Fruit fly (Drosophila melanogaster): ENCODE results near the gene TwdlT.

The TwdlT gene

DNA sequence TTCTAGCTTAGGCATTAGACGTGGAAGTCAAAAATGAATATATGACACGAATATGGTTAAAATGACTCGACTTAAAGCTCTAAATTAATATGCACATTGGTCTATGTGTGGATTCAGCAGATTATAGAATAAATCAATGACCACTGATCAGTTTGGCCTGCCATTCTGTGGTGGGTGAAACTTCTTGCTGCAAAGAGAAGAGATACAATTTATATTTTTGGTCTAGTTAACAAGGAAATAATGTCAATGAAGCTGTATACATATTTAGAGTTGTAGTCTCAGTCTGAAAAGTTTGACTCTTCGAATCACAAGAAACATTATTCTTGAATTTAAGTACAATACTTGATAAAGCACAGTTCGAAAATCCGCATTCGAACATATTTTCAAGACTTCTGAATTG lies 16.1 kb downstream of the TwdlT start, which contains the start of gene CG43935:
CG43935 (plus strand) TSS at position 301 of the 400 bp plus-strand sequence.
- TF ChIP-seq CG8478 (optimal IDR thresholded peaks at IDR 0.05) (no peak), CTCF (optimal IDR thresholded peaks at IDR 0.05) (no peak)

DNA sequence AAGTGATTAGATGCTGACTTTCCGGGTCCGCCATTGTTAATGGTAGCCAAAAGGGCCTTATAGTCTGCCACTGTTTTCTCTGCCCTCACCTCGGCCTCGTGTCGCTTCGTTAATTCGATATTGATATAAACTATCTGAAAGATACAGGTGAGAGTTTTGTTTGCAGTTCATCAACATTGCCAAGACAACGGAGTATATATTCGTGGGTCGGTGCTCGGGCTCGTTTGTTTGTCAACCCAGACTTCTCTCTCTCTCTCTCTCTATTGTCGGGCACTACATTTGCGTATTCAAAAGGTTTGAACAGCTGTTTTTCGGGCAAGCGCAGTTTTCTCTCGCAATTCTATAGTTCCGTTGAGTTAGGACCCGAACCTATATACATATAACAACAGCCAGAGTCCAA lies 18.3 kb downstream of the TwdlT start:
- TF ChIP-seq CTCF (optimal IDR thresholded peaks at IDR 0.05) (no peak), CG8478 (optimal IDR thresholded peaks at IDR 0.05) (no peak)

DNA sequence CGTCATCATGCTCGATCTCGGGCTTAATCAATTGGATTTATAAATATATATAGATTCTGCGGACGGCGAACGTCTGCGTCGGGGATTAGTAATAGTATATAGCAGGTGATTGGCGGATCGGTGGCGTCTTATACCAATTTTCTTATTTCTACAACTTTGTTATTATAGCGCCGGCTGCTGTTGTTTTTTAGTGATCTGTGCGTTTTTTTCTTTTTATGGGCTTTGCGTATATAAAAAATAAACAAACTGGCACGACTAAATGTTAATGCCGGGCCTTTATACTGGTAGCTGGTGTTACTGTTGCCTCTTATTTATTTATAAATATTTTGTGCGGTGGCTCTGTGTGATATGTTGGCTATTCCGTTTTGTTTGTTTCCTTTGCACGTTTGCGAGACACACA lies 20.2 kb downstream of the TwdlT start:
- TF ChIP-seq CTCF (optimal IDR thresholded peaks at IDR 0.05): no peak
- TF ChIP-seq CG8478 (optimal IDR thresholded peaks at IDR 0.05): no peak

DNA sequence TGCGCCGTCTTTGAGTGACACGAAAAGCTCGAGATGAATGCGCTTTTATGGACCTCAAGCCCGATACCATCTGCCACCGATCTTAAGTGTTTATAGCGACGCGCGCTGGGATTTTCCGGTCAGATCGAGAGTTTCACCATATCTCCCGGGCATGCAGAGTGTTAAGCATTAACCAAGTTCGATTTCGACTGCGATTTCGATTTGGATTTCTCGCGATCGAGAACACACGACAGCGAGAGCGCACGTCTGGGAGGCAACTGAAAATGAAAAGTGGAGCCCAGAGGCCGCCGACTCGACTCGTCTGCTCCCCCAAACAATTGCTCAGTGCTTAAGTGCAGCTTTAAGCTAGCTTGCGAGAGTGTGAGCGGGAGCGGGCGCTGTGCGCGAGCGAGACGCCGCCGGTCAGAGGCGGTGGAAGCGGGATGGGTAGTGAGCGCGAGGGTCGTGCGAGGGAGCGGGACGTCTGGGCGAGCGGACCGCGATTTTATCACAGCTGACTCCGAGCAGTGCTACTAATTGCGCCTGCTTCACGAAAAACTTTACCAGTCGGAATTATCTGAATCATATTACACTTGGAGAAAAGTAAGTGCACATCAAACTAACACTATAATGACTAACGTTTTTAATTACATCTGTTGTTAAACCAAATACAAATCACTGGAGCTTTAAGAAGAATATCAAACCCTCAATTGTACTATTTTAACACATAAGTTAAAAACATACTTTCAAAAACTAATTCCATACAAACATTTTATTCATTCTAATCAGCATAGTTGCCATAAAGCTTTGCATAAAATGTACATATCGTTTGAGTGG lies 21.0 kb downstream of the TwdlT start, which contains the start of gene spz:
spz (minus strand) TSS at position 261 of the 816 bp plus-strand sequence.
- no peak for TF ChIP-seq CTCF (optimal IDR thresholded peaks at IDR 0.05)
- no peak for TF ChIP-seq CG8478 (optimal IDR thresholded peaks at IDR 0.05)

DNA sequence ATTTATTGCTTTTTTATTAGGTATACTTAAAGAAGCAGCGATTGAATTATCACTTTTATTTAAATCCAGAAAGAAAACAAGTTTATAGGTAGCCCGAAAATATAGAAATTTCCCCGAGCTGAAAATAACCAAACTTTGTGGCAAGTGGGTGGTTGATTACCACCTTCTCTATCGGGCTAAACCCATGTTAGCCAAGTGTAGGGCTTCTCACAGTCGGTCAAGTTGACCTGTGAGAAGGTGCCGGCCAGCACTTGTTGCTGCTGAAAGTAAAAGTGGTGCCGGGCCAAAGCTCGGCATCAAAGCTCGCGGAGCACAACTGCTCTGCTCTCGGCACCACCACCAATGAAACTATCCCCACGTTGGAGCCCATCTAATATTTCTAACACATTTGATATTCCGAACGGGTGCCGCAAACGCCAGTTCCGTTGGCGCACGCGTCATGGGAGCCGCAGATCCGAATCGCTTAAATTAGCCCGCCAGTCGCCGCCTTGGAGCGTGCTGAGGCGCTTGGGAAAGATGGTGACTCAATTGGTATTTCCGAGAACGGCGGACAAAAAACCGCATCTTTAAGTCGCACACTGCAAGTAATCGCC lies 22.0 kb downstream of the TwdlT start:
- TF ChIP-seq CG8478 (optimal IDR thresholded peaks at IDR 0.05) (no peak), CTCF (optimal IDR thresholded peaks at IDR 0.05) (no peak)

DNA sequence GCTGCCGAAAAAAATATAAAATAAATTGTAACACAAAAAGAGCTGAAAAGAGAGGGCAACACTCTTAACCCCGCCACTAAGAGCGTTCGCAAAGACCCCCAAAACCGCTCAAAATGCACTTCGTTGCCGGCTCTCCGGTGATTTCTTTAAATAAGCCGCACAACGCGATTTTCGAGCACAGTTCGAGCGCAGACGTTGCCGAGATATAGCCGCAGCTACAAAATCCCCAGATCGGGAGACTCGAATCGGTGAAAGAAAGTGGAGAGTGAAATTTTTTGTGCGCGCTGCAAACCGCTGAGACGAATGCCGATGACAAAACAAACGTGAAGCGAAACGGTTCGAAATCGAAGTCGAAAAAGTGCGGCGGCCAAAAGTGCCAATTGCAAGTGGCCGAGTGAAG lies 26.7 kb downstream of the TwdlT start, which contains the start of gene CG14257:
CG14257 (plus strand) TSS at position 177 of the 400 bp plus-strand sequence.
- TF ChIP-seq CG8478 (optimal IDR thresholded peaks at IDR 0.05): no peak
- no peak for TF ChIP-seq CTCF (optimal IDR thresholded peaks at IDR 0.05)

DNA sequence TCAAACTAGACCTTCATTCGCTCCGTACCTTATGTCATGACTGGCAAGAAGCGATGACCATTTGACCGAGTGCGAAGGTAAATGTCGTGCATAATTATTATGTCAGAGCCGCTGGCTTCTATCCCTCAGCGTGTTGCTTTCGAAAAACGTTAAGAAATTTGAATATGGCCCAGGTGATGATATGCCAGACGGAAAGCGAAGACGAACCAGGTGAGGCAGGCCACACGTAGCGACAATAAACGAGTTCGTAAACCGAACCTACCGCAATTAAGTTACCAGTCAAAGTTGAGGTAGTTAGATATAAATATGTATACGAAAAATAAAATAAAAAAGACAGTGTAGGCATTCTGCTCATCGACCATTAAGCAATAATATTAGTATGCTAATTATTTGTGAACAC lies 27.6 kb downstream of the TwdlT start:
- TF ChIP-seq CG8478 (optimal IDR thresholded peaks at IDR 0.05): no peak
- TF ChIP-seq CTCF (optimal IDR thresholded peaks at IDR 0.05): no peak

DNA sequence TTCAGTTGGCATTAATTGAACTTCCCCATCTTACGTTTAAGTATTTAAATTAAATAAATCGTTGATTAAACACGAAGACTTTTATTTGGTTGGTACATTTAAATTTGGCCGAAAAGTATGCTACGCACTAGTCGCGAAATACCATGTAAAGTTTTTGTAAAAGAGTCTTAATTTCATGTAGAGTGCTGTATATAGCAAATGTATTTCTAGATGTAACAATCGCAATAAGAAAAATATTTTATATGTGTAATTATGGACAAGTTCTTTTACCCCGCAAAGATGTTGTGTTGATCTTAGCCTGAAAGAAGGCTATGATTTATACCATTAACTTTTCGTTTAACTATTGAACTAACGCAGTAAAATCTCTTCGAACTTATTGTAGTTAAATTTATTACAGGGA lies 33.7 kb downstream of the TwdlT start:
- TF ChIP-seq CTCF (optimal IDR thresholded peaks at IDR 0.05) (peak in 1 of 2 experiments; percentile 38), CG8478 (optimal IDR thresholded peaks at IDR 0.05) (no peak)

DNA sequence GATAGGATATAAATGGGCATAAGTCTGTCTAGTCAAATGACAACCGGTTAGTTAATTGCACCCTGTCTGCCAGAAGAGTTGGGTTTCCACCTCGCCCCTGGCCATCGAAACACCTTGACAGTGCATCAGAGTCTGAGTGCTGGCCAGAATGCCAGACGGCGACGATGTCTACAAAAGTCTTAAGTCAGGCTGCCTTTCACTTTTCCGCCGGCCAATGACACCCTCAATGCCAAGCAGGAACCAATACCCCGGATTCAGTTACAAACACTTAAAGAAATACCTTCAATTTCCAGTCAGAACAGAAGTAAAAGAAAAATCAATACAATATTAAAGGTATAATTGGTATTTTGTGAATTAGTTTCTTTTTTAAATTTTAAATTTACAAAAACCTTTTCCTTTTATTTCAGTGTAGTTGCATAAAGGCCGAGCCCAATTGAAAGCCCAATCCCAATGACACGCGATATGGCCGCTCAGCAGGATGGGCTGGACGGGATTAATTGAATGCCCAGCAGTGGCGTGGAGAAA lies 35.6 kb downstream of the TwdlT start:
- TF ChIP-seq CTCF (optimal IDR thresholded peaks at IDR 0.05): no peak
- no peak for TF ChIP-seq CG8478 (optimal IDR thresholded peaks at IDR 0.05)

DNA sequence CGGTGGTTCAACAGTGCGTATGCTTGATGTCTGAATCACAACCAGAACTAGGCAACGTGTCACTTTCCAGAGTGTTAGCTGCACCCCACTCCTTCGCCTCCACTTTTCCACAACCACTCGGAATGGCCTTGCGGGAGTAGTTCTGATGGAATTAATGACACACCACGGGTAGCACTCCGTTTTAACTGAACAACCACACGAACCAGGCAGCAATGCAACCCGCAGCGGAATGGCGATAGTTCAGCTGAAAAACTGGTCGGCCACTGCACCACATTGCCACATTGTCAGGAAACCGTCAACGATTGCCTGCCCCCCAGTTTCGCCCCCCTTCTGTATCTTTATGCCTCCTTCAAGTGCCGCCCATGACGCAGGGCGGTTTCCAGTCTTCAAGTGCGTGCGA lies 38.5 kb downstream of the TwdlT start, which contains the start of gene Cpr97Ea:
Cpr97Ea (minus strand) TSS at position 230 of the 400 bp plus-strand sequence.
- TF ChIP-seq CTCF (optimal IDR thresholded peaks at IDR 0.05): no peak
- no peak for TF ChIP-seq CG8478 (optimal IDR thresholded peaks at IDR 0.05)

DNA sequence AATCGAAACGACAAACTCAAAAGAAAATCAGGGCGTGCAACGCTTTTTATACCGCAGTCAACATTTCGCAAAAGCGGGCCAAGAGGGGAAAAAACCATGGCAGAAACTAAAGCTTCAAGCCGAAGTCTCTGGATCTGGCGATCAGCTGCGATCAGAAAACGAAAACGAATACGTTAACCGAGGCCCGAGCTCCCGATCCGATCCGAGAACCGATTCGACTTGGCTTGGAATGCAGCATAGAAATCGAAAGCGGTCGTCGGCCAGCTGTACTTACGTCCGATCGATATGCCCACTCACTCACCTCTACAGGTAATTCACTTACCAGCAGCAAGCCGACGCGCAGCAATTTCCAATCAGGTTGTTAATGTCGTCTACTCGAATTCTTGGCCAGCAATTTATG lies 42.1 kb downstream of the TwdlT start, which contains the start of gene Cpr97Eb:
Cpr97Eb (minus strand) TSS at position 25 of the 400 bp plus-strand sequence.
- TF ChIP-seq CG8478 (optimal IDR thresholded peaks at IDR 0.05): no peak
- no peak for TF ChIP-seq CTCF (optimal IDR thresholded peaks at IDR 0.05)

DNA sequence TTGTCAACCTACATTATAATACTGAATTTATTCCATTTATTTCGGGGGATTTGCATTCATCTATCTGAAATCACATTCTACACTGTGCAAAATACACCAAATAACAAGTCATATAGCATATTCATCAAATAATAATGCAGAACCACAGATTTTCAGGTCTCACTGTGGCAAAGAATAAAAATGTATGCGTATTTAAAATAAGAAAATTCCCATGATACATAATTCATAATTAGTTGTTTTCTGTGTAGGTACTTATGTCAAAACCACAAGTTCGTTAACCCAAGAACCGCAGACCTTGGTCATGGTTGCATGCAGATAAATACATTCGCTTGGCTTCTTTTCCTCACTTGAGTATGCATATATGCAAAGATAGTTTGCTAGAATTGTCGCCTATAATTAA lies 43.2 kb downstream of the TwdlT start:
- TF ChIP-seq CG8478 (optimal IDR thresholded peaks at IDR 0.05): no peak
- TF ChIP-seq CTCF (optimal IDR thresholded peaks at IDR 0.05): no peak

DNA sequence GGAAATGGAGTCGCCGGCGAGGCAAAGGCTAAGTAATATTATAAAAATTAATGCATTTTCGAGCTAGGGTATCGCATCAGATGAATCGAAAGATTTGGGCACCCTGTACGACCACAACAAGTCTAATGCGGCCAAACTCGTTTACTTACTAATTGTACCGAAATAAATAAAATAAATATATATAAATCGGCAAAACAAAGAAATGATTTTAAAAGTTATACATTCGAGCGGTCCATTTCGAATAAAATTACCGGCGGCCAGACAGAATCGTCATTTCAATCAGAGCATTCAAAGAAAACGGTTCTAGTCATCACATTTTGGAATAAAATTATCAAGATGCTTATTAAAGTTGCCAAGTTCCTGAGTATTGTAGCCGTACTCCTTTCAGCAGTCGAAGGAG lies 43.8 kb downstream of the TwdlT start, which contains the start of gene CG14258:
CG14258 (plus strand) TSS at position 301 of the 400 bp plus-strand sequence.
- no peak for TF ChIP-seq CG8478 (optimal IDR thresholded peaks at IDR 0.05)
- no peak for TF ChIP-seq CTCF (optimal IDR thresholded peaks at IDR 0.05)

DNA sequence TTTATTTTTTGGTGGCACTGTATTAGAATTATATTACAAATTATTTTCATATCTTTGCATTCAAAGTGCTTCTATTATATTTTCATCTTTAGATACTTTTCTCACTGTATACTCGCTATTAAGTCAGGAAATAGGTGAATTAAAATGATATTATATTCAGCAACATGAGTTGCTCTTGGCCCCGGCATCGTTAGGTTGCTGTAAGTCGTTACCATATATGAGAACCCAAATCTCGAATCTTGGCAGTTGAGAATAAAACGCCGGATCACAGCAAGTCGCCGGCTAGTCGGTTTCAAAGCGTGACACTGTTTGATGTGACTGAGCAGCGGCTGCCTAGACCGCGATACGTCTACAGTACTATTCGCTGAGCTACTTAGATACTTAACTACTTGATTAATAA lies 45.2 kb downstream of the TwdlT start, which contains the start of gene CG14259:
CG14259 (plus strand) TSS at position 301 of the 400 bp plus-strand sequence.
- TF ChIP-seq CTCF (optimal IDR thresholded peaks at IDR 0.05): no peak
- TF ChIP-seq CG8478 (optimal IDR thresholded peaks at IDR 0.05): no peak

DNA sequence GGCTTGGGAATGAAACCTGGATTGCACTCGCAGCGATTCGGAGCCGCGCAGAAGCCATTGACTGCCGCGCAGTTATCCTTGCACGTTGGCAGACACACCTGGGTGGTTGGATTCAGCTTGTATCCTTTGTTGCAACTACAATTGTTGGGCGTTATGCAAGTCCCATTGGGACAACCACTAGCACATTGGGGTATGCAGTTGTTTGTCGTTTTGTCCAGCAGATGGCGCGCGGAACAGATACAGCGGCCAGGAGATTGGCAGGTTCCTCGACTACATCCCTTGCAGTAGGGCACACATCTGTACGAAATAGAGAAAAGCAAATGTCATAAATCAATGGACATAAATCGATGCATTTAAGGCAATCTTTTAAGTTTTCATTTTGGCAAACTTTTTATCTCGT lies 49.6 kb downstream of the TwdlT start:
- TF ChIP-seq CTCF (optimal IDR thresholded peaks at IDR 0.05) (peak; percentile 79 to 86), CG8478 (optimal IDR thresholded peaks at IDR 0.05) (no peak)
